Fruit fly (Drosophila melanogaster) whole organism, embryonic: ENCODE data around the gene Or85a.

ENCODE experiments used
- Asciz ChIP-seq: fragments of 200-800 bp; sonication (Bioruptor generic); optimal IDR thresholded peaks from 2 replicates; lab custom pipeline; 2017; ENCODE audit warnings: missing biosample characterization, mild to moderate bottlenecking, missing genetic modification characterization, missing genetic modification reagents
- CG10147 ChIP-seq: fragments of 200-800 bp; sonication (Bioruptor generic); optimal IDR thresholded peaks from 2 replicates; lab custom pipeline; 2019; ENCODE audit warnings: missing biosample characterization, mild to moderate bottlenecking, missing genetic modification characterization, moderate library complexity
- CG10366 ChIP-seq: fragments of 200-800 bp; sonication (Bioruptor generic); IDR thresholded peaks from 2 replicates; pipeline ENCODE4 v1.3.6; 2022; ENCODE audit warnings: missing biosample characterization, missing genetic modification characterization
- CG10979 ChIP-seq: fragments of 200-800 bp; sonication (Bioruptor generic); optimal IDR thresholded peaks from 2 replicates; lab custom pipeline; 2018; ENCODE audit warnings: missing biosample characterization, mild to moderate bottlenecking, missing genetic modification characterization, moderate library complexity
- CG11695 ChIP-seq: fragments of 200-800 bp; sonication (Bioruptor generic); IDR thresholded peaks from 3 replicates; pipeline ENCODE4 v1.3.6; 2022; ENCODE audit warnings: missing biosample characterization, missing genetic modification characterization
- CG12219 ChIP-seq: fragments of 200-800 bp; sonication (Bioruptor generic); optimal IDR thresholded peaks from 3 replicates; lab custom pipeline; 2018; ENCODE audit warnings: missing biosample characterization, mild to moderate bottlenecking, missing genetic modification characterization
- CG14710 ChIP-seq: fragments of 200-800 bp; sonication (Bioruptor generic); optimal IDR thresholded peaks from 3 replicates; lab custom pipeline; 2019; ENCODE audit warnings: missing biosample characterization, mild to moderate bottlenecking, missing genetic modification characterization, moderate library complexity
- CG15269 ChIP-seq: fragments of 200-800 bp; sonication (Bioruptor generic); optimal IDR thresholded peaks from 2 replicates; lab custom pipeline; 2018; ENCODE audit warnings: missing biosample characterization, mild to moderate bottlenecking, missing genetic modification characterization, moderate library complexity
- CG16779 ChIP-seq: fragments of 200-800 bp; sonication (Bioruptor generic); IDR thresholded peaks from 2 replicates; pipeline ENCODE4 v1.3.6; 2022; ENCODE audit warnings: missing biosample characterization, missing genetic modification characterization
- CG18599 ChIP-seq: fragments of 200-800 bp; sonication (Bioruptor generic); optimal IDR thresholded peaks from 3 replicates; lab custom pipeline; 2017; ENCODE audit warnings: missing biosample characterization, missing genetic modification characterization, mild to moderate bottlenecking, moderate library complexity, missing genetic modification reagents
- CG18764 ChIP-seq: fragments of 200-800 bp; sonication (Bioruptor generic); optimal IDR thresholded peaks from 3 replicates; lab custom pipeline; 2016; ENCODE audit warnings: missing biosample characterization, missing genetic modification characterization
- CG2116 ChIP-seq: fragments of 200-800 bp; sonication (Bioruptor generic); optimal IDR thresholded peaks from 3 replicates; lab custom pipeline; 2018; ENCODE audit warnings: missing biosample characterization, mild to moderate bottlenecking, missing genetic modification characterization
- CG2199 ChIP-seq: fragments of 200-800 bp; sonication (Bioruptor generic); IDR thresholded peaks from 3 replicates; pipeline ENCODE4 v1.3.6; 2022; ENCODE audit warnings: missing biosample characterization, missing genetic modification characterization
- CG30431 ChIP-seq: fragments of 200-800 bp; sonication (Bioruptor generic); optimal IDR thresholded peaks from 2 replicates; lab custom pipeline; 2017; ENCODE audit warnings: missing biosample characterization, missing genetic modification characterization
- CG31441 ChIP-seq: fragments of 200-800 bp; sonication (Bioruptor generic); IDR thresholded peaks from 2 replicates; pipeline ENCODE4 v1.3.6; 2022; ENCODE audit warnings: missing biosample characterization, missing genetic modification characterization
- CG3838 ChIP-seq: fragments of 200-800 bp; sonication (Bioruptor generic); optimal IDR thresholded peaks from 3 replicates; lab custom pipeline; 2016; ENCODE audit warnings: missing biosample characterization, missing genetic modification characterization
- CG6813 ChIP-seq: fragments of 200-800 bp; sonication (Bioruptor generic); optimal IDR thresholded peaks from 2 replicates; lab custom pipeline; 2017; ENCODE audit warnings: missing biosample characterization, missing genetic modification characterization, mild to moderate bottlenecking, moderate library complexity, missing genetic modification reagents
- CG7556 ChIP-seq: fragments of 200-800 bp; sonication (Bioruptor generic); optimal IDR thresholded peaks from 2 replicates; lab custom pipeline; 2017; ENCODE audit warnings: missing biosample characterization, mild to moderate bottlenecking, missing genetic modification characterization
- CG7963 ChIP-seq: fragments of 200-800 bp; sonication (Bioruptor generic); IDR thresholded peaks from 3 replicates; pipeline ENCODE4 v1.3.6; 2022; ENCODE audit warnings: missing biosample characterization, missing genetic modification characterization; ENCODE audit not compliant: partially characterized antibody
- CG8765 ChIP-seq: fragments of 200-800 bp; sonication (Bioruptor generic); IDR thresholded peaks from 2 replicates; pipeline ENCODE4 v1.3.6; 2022; ENCODE audit warnings: missing biosample characterization, missing genetic modification characterization
- D19B ChIP-seq: fragments of 200-800 bp; sonication (Bioruptor generic); optimal IDR thresholded peaks from 2 replicates; lab custom pipeline; 2017; ENCODE audit warnings: missing biosample characterization, mild to moderate bottlenecking, missing genetic modification characterization
- Fer2 ChIP-seq: fragments of 200-800 bp; sonication (Bioruptor generic); optimal IDR thresholded peaks from 2 replicates; lab custom pipeline; 2018; ENCODE audit warnings: missing biosample characterization, mild to moderate bottlenecking, missing genetic modification characterization, moderate library complexity
- Hr51 ChIP-seq, 2 experiments: fragments of 200-800 bp; sonication (Bioruptor generic); optimal IDR thresholded peaks; 2 replicates in 1 of 2; 3 replicates in 1 of 2; lab custom pipeline; 2016 to 2018; ENCODE audit warnings: missing biosample characterization in 2 of 2, missing genetic modification characterization in 2 of 2, mild to moderate bottlenecking in 1 of 2, moderate library complexity in 1 of 2
- Lhr ChIP-seq: fragments of 200-800 bp; sonication (Bioruptor generic); optimal IDR thresholded peaks from 3 replicates; lab custom pipeline; 2017; ENCODE audit warnings: mild to moderate bottlenecking, missing biosample characterization, missing genetic modification reagents, missing genetic modification characterization
- Myb ChIP-seq: fragments of 200-800 bp; sonication (Bioruptor generic); optimal IDR thresholded peaks from 2 replicates; lab custom pipeline; 2016; ENCODE audit warnings: missing biosample characterization, missing genetic modification characterization
- Nf-YC ChIP-seq: fragments of 200-800 bp; optimal IDR thresholded peaks from 3 replicates; lab custom pipeline; 2019; ENCODE audit warnings: missing biosample characterization, mild to moderate bottlenecking, missing genetic modification characterization, moderate library complexity
- PHDP ChIP-seq: fragments of 200-800 bp; sonication (Bioruptor generic); optimal IDR thresholded peaks from 3 replicates; lab custom pipeline; 2018; ENCODE audit warnings: missing biosample characterization, mild to moderate bottlenecking, missing genetic modification characterization, moderate library complexity
- Scr ChIP-seq: fragments of 200-800 bp; sonication (Bioruptor generic); IDR thresholded peaks from 2 replicates; pipeline ENCODE4 v1.3.6; 2022; ENCODE audit warnings: missing biosample characterization, missing genetic modification characterization; ENCODE audit not compliant: partially characterized antibody
- Side ChIP-seq: fragments of 200-800 bp; sonication (Bioruptor generic); optimal IDR thresholded peaks from 2 replicates; lab custom pipeline; 2016; ENCODE audit warnings: missing biosample characterization, missing genetic modification characterization
- Xrp1 ChIP-seq: fragments of 200-800 bp; sonication (Bioruptor generic); IDR thresholded peaks from 2 replicates; pipeline ENCODE4 v1.3.6; 2022; ENCODE audit warnings: missing biosample characterization, missing genetic modification characterization
- YL-1 ChIP-seq: fragments of 200-800 bp; sonication (Bioruptor generic); optimal IDR thresholded peaks from 3 replicates; lab custom pipeline; 2017; ENCODE audit warnings: missing biosample characterization, mild to moderate bottlenecking, missing genetic modification characterization
- ato ChIP-seq: fragments of 200-800 bp; sonication (Bioruptor generic); IDR thresholded peaks from 2 replicates; pipeline ENCODE4 v1.3.6; 2022; ENCODE audit warnings: missing biosample characterization, missing genetic modification characterization; ENCODE audit not compliant: partially characterized antibody
- caup ChIP-seq: fragments of 200-800 bp; sonication (Bioruptor generic); optimal IDR thresholded peaks from 3 replicates; lab custom pipeline; 2017; ENCODE audit warnings: missing biosample characterization, mild to moderate bottlenecking, missing genetic modification characterization, moderate library complexity; ENCODE audit not compliant: severe bottlenecking
- ftz-f1 ChIP-seq: fragments of 200-800 bp; sonication (Bioruptor generic); optimal IDR thresholded peaks from 2 replicates; lab custom pipeline; 2016; ENCODE audit warnings: missing biosample characterization, missing genetic modification characterization
- gcm2 ChIP-seq: fragments of 200-800 bp; sonication (Bioruptor generic); optimal IDR thresholded peaks from 2 replicates; lab custom pipeline; 2016; ENCODE audit warnings: missing biosample characterization, missing genetic modification characterization
- grn ChIP-seq: fragments of 200-800 bp; sonication (Bioruptor generic); optimal IDR thresholded peaks from 3 replicates; lab custom pipeline; 2017; ENCODE audit warnings: missing biosample characterization, missing genetic modification characterization
- hkb ChIP-seq, 2 experiments: fragments of 200-800 bp in 1 of 2; fragments of >200 bp in 1 of 2; sonication (Bioruptor generic) in 1 of 2; IDR thresholded peaks in 1 of 2; optimal IDR thresholded peaks in 1 of 2; 2 replicates each; pipeline versions ENCODE4 v1.3.6 to Lab custom; 2017 to 2022; ENCODE audit warnings: missing biosample characterization in 1 of 2, missing genetic modification characterization in 1 of 2
- jumu ChIP-seq: fragments of 200-800 bp; sonication (Bioruptor generic); optimal IDR thresholded peaks from 3 replicates; lab custom pipeline; 2016; ENCODE audit warnings: missing biosample characterization, missing genetic modification characterization
- knrl ChIP-seq: fragments of 200-800 bp; sonication (Bioruptor generic); IDR thresholded peaks from 3 replicates; pipeline ENCODE4 v1.3.6; 2022; ENCODE audit warnings: missing biosample characterization, missing genetic modification characterization; ENCODE audit not compliant: partially characterized antibody
- nerfin-1 ChIP-seq: fragments of 200-800 bp; sonication (Bioruptor generic); optimal IDR thresholded peaks from 3 replicates; lab custom pipeline; 2019; ENCODE audit warnings: missing biosample characterization, mild to moderate bottlenecking, missing genetic modification characterization, moderate library complexity
- pb ChIP-seq: fragments of 200-800 bp; sonication (Bioruptor generic); optimal IDR thresholded peaks from 3 replicates; lab custom pipeline; 2016; ENCODE audit warnings: missing biosample characterization, missing genetic modification characterization
- pho ChIP-seq: fragments of 200-800 bp; sonication (Bioruptor generic); optimal IDR thresholded peaks from 2 replicates; lab custom pipeline; 2016; ENCODE audit warnings: missing biosample characterization, missing genetic modification characterization
- slou ChIP-seq: fragments of 200-800 bp; sonication (Bioruptor generic); optimal IDR thresholded peaks from 3 replicates; lab custom pipeline; 2016; ENCODE audit warnings: missing biosample characterization, missing genetic modification characterization
- usp ChIP-seq: fragments of >200 bp; optimal IDR thresholded peaks from 2 replicates; lab custom pipeline; 2017; ENCODE audit warnings: missing biosample characterization, missing genetic modification characterization
- vnd ChIP-seq: fragments of 200-800 bp; sonication (Bioruptor generic); IDR thresholded peaks from 3 replicates; pipeline ENCODE4 v1.3.6; 2022; ENCODE audit warnings: missing biosample characterization, missing genetic modification characterization; ENCODE audit not compliant: partially characterized antibody
- zen2 ChIP-seq: fragments of 200-800 bp; sonication (Bioruptor generic); IDR thresholded peaks from 3 replicates; pipeline ENCODE4 v1.3.6; 2022; ENCODE audit warnings: missing biosample characterization, missing genetic modification characterization; ENCODE audit not compliant: partially characterized antibody
- zf30C ChIP-seq: fragments of 200-800 bp; sonication (Bioruptor generic); optimal IDR thresholded peaks from 3 replicates; lab custom pipeline; 2018; ENCODE audit warnings: missing biosample characterization, mild to moderate bottlenecking, missing genetic modification characterization

The Or85a gene

DNA sequence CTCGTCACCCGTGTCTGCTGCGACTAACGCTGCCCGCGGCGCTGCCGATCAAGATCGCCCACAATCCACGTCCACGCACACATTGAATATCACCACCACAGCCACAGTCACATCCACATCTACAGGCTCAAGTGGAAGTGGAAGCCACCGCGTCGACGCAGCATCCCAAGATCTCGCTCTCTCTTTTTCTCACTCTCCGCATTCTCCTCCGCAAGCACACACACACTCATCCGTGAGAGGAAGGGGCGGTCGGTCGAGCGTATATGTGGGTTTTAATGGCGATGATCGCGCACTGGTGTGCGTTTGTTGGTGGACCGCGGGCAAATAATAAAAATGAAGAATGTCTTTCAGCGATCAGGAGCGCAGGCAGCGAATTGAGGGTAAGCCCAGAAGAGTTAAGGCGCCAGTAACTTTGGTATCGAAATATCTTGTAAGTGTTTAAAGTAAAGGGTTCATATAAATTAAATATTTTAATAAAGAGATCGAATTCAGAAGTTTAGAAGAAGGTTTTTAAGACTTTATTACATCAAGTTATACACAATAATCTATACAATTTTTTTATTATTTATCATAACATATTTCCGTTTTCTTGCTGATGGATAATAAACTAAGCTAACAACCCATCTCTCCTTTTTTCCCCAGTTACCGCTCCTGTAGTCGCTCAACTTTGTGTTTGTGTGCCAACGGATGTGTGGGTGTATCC is 12.4 kb downstream of the Or85a start, which contains the start of gene Poxm (continued):
- TF ChIP-seq CG11695 (GFP tag; lab: Robert Waterston, UW) (peak; percentile 83; the same call in 2 of the 3 replicates), CG16779 (GFP tag; lab: Robert Waterston, UW) (no peak), knrl (peak; percentile 69; the same call in 2 of the 3 replicates), CG7556 (GFP tag; lab: Kevin White, UChicago) (peak; percentile 93), ato (no peak), pb (GFP tag; lab: Kevin White, UChicago) (no peak), CG10366 (GFP tag; lab: Robert Waterston, UW) (peak; percentile 79), ftz-f1 (GFP tag; lab: Kevin White, UChicago) (no peak), Xrp1 (GFP tag; lab: Robert Waterston, UW) (peak; percentile 91), CG6813 (GFP tag; lab: Kevin White, UChicago) (peak; percentile 74), Fer2 (tag; lab: Kevin White, UChicago) (peak; percentile 75), zen2 (GFP tag; lab: Robert Waterston, UW) (no peak), CG10147 (GFP tag; lab: Kevin White, UChicago) (peak; percentile 85), CG18599 (peak; percentile 79), Myb (GFP tag; lab: Kevin White, UChicago) (peak; percentile 19), CG10979 (tag; lab: Kevin White, UChicago) (peak; percentile 96), grn (GFP tag; lab: Kevin White, UChicago) (no peak), CG18764 (GFP tag; lab: Kevin White, UChicago) (peak; percentile 73), CG2116 (peak; percentile 40), CG7963 (GFP tag; lab: Robert Waterston, UW) (no peak), CG30431 (peak; percentile 90), Hr51 (GFP tag; optimal IDR thresholded peaks at IDR 0.05; lab: Kevin White, UChicago) (peak; percentile 51 to 91), CG15269 (tag; lab: Kevin White, UChicago) (peak; percentile 92), Scr (GFP tag; lab: Robert Waterston, UW) (no peak; the same call in 1 of the 2 replicates), vnd (GFP tag; lab: Robert Waterston, UW) (no peak), Asciz (GFP tag; lab: Kevin White, UChicago) (peak; percentile 83), Side (GFP tag; lab: Kevin White, UChicago) (peak; percentile 54), usp (GFP tag; lab: Kevin White, UChicago) (no peak), pho (peak; percentile 16), CG14710 (tag; lab: Kevin White, UChicago) (peak; percentile 95), PHDP (peak; percentile 85), CG3838 (GFP tag; lab: Kevin White, UChicago) (peak; percentile 3), D19B (GFP tag; lab: Kevin White, UChicago) (peak; percentile 65), slou (GFP tag; lab: Kevin White, UChicago) (peak; percentile 61), CG2199 (0 out of 3 replicates have a peak, but pooled peaks have one; percentile 10), zf30C (GFP tag; lab: Kevin White, UChicago) (no peak), nerfin-1 (tag; lab: Kevin White, UChicago) (peak; percentile 90), CG31441 (GFP tag; lab: Robert Waterston, UW) (peak; percentile 95), gcm2 (peak; percentile 61), Lhr (GFP tag; lab: Kevin White, UChicago) (peak; percentile 69), hkb (optimal IDR thresholded peaks at IDR 0.05; lab: Kevin White, UChicago) (no peak), hkb (GFP tag; IDR thresholded peaks at IDR 0.05; lab: Robert Waterston, UW) (peak; percentile 83), CG12219 (GFP tag; lab: Kevin White, UChicago) (peak; percentile 57), YL-1 (GFP tag; lab: Kevin White, UChicago) (peak; percentile 21), jumu (GFP tag; lab: Kevin White, UChicago) (peak; percentile 71), Nf-YC (peak; percentile 94), caup (GFP tag; lab: Kevin White, UChicago) (peak; percentile 74), CG8765 (GFP tag; lab: Robert Waterston, UW) (peak; percentile 82)
